Fruit fly (Drosophila melanogaster): ENCODE results near the gene JhI-21.

Gene JhI-21

dm6 chr2L:12005436-12006396, 50.1 kb downstream of the JhI-21 start (continued):
- TF ChIP-seq ab (GFP tag; optimal IDR thresholded peaks at IDR 0.05), result no peak
- peak; percentile 93 for TF ChIP-seq kah (GFP tag; optimal IDR thresholded peaks at IDR 0.05)
- peak; percentile 81 for TF ChIP-seq Abd-B (GFP tag; optimal IDR thresholded peaks at IDR 0.05)
- TF ChIP-seq Sox102F (GFP tag; optimal IDR thresholded peaks at IDR 0.05), result no peak
- TF ChIP-seq org-1 (GFP tag; optimal IDR thresholded peaks at IDR 0.05), result peak; percentile 28
- no peak for TF ChIP-seq CG4328 (GFP tag; optimal IDR thresholded peaks at IDR 0.05)
- TF ChIP-seq knrl (GFP tag; IDR thresholded peaks at IDR 0.05; ENCODE audit: partially characterized antibody), result no peak
- no peak for TF ChIP-seq Atf-2 (GFP tag; optimal IDR thresholded peaks at IDR 0.05)
- TF ChIP-seq jing (GFP tag; optimal IDR thresholded peaks at IDR 0.05), result no peak
- peak; percentile 39 for TF ChIP-seq Hmr (GFP tag; optimal IDR thresholded peaks at IDR 0.05)
- TF ChIP-seq gt (GFP tag; IDR thresholded peaks at IDR 0.05), result no peak
- TF ChIP-seq CG10543 (GFP tag; optimal IDR thresholded peaks at IDR 0.05), result peak; percentile 98
- TF ChIP-seq CG17568 (GFP tag; optimal IDR thresholded peaks at IDR 0.05), result no peak
- TF ChIP-seq CG13624 (GFP tag; optimal IDR thresholded peaks at IDR 0.05), result no peak
- TF ChIP-seq stc (GFP tag; IDR thresholded peaks at IDR 0.05), result no peak
- TF ChIP-seq CG16813 (GFP tag; IDR thresholded peaks at IDR 0.05; ENCODE audit: partially characterized antibody), result no peak
- TF ChIP-seq CG10654 (GFP tag; optimal IDR thresholded peaks at IDR 0.05), result no peak
- no peak for TF ChIP-seq dan (GFP tag; IDR thresholded peaks at IDR 0.05)
- TF ChIP-seq CG9797 (GFP tag; optimal IDR thresholded peaks at IDR 0.05), result no peak
- TF ChIP-seq CG7786 (GFP tag; optimal IDR thresholded peaks at IDR 0.05), result no peak
- peak; percentile 17 for TF ChIP-seq B-H2 (GFP tag; optimal IDR thresholded peaks at IDR 0.05)
- TF ChIP-seq jigr1 (GFP tag; IDR thresholded peaks at IDR 0.05), result no peak
- TF ChIP-seq oc (tag; optimal IDR thresholded peaks at IDR 0.05), result no peak
- TF ChIP-seq ftz-f1 (GFP tag; optimal IDR thresholded peaks at IDR 0.05), result peak; percentile 13
- no peak for TF ChIP-seq sna (GFP tag; IDR thresholded peaks at IDR 0.05; ENCODE audit: partially characterized antibody)
- no peak for TF ChIP-seq Asciz (GFP tag; optimal IDR thresholded peaks at IDR 0.05)
- peak; percentile 99 for TF ChIP-seq abd-A (tag; optimal IDR thresholded peaks at IDR 0.05)
- peak; percentile 87 for TF ChIP-seq NfI (GFP tag; optimal IDR thresholded peaks at IDR 0.05)
- TF ChIP-seq Dref (GFP tag; IDR thresholded peaks at IDR 0.05), result no peak
- TF ChIP-seq CG12769 (tag; optimal IDR thresholded peaks at IDR 0.05), result peak; percentile 100
- no peak for TF ChIP-seq C15 (GFP tag; IDR thresholded peaks at IDR 0.05)
- TF ChIP-seq lab (GFP tag; optimal IDR thresholded peaks at IDR 0.05), result peak; percentile 14
- TF ChIP-seq Hr3 (GFP tag; optimal IDR thresholded peaks at IDR 0.05), result peak; percentile 44
- peak; percentile 51 for TF ChIP-seq HmgZ (tag; optimal IDR thresholded peaks at IDR 0.05)
- TF ChIP-seq CG15479 (GFP tag; optimal IDR thresholded peaks at IDR 0.05), result no peak
- TF ChIP-seq CG10209 (GFP tag; optimal IDR thresholded peaks at IDR 0.05), result no peak
- no peak for TF ChIP-seq CG9932 (GFP tag; IDR thresholded peaks at IDR 0.05)
- peak; percentile 84 for TF ChIP-seq cwo (GFP tag; optimal IDR thresholded peaks at IDR 0.05)
